Worm (Caenorhabditis elegans): ENCODE data around the gene srg-1.
A peak's percentile ranks its signal among the peaks of the same experiment; 100 is the strongest.

The srg-1 gene

ce11 chrIII:6207881-6208280 is 50.3 kb downstream of the srg-1 start, which contains the start of gene C23G10.2 (continued):
- TF ChIP-seq lag-1 (GFP tag; IDR thresholded peaks at IDR 0.05) (no peak), ZK185.1 (tag; optimal IDR thresholded peaks at IDR 0.05; ENCODE audit: poor library complexity, severe bottlenecking) (peak; percentile 25), chd-7 (tag; optimal IDR thresholded peaks at IDR 0.05) (no peak), madf-6 (GFP tag; IDR thresholded peaks at IDR 0.05) (peak; percentile 74), ztf-25 (GFP tag; IDR thresholded peaks at IDR 0.05) (no peak), nfya-2 (GFP tag; IDR thresholded peaks at IDR 0.05) (no peak), F10E7.11 (tag; optimal IDR thresholded peaks at IDR 0.05) (no peak), hrde-1 (tag; optimal IDR thresholded peaks at IDR 0.05; ENCODE audit: borderline replicate concordance) (peak; percentile 23), madf-3 (GFP tag; IDR thresholded peaks at IDR 0.05) (peak; percentile 58; the same call in 1 of the 2 replicates), bed-1 (GFP tag; IDR thresholded peaks at IDR 0.05) (no peak), ets-4 (GFP tag; optimal IDR thresholded peaks at IDR 0.05) (no peak), egl-18 (GFP tag; IDR thresholded peaks at IDR 0.05) (no peak), ccch-3 (GFP tag; optimal IDR thresholded peaks at IDR 0.05) (no peak), sea-2 (GFP tag; IDR thresholded peaks at IDR 0.05) (no peak), mcd-1 (GFP tag; IDR thresholded peaks at IDR 0.05) (no peak), lin-40 (tag; optimal IDR thresholded peaks at IDR 0.05) (no peak), cebp-1 (GFP tag; IDR thresholded peaks at IDR 0.05) (no peak), cebp-1 (tag; optimal IDR thresholded peaks at IDR 0.05) (no peak), egrh-3 (GFP tag; IDR thresholded peaks at IDR 0.05) (no peak), aptf-3 (GFP tag; IDR thresholded peaks at IDR 0.05) (no peak), F33H1.4 (GFP tag; IDR thresholded peaks at IDR 0.05) (peak; percentile 32), nfyb-1 (GFP tag; IDR thresholded peaks at IDR 0.05) (0 out of 2 replicates have a peak, but pooled peaks have one; percentile 27), K12H6.12 (tag; optimal IDR thresholded peaks at IDR 0.05) (no peak), die-1 (tag; optimal IDR thresholded peaks at IDR 0.05) (peak; percentile 31), B0261.1 (tag; optimal IDR thresholded peaks at IDR 0.05) (no peak), rcor-1 (GFP tag; IDR thresholded peaks at IDR 0.05) (peak; percentile 62), zfh-2 (GFP tag; conservative IDR thresholded peaks at IDR 0.05) (0 out of 2 replicates have a peak, but pooled peaks have one; percentile 7), ceh-40 (GFP tag; IDR thresholded peaks at IDR 0.05) (no peak), egl-44 (GFP tag; IDR thresholded peaks at IDR 0.05) (no peak), F55B11.4 (tag; optimal IDR thresholded peaks at IDR 0.05; ENCODE audit: borderline replicate concordance, insufficient read depth) (no peak), F39B2.1 (GFP tag; IDR thresholded peaks at IDR 0.05) (peak; percentile 75; the same call in 1 of the 2 replicates), rec-8 (tag; optimal IDR thresholded peaks at IDR 0.05) (no peak), lin-26 (GFP tag; IDR thresholded peaks at IDR 0.05) (peak; percentile 69), F23B12.7 (tag; optimal IDR thresholded peaks at IDR 0.05; ENCODE audit: insufficient read depth) (no peak), pha-4 (tag; optimal IDR thresholded peaks at IDR 0.05) (no peak), let-607 (tag; optimal IDR thresholded peaks at IDR 0.05) (no peak), mel-28 (tag; optimal IDR thresholded peaks at IDR 0.05; ENCODE audit: borderline replicate concordance) (no peak), xnd-1 (tag; optimal IDR thresholded peaks at IDR 0.05) (peak; percentile 18), F52B5.7 (tag; optimal IDR thresholded peaks at IDR 0.05) (no peak), athp-1 (tag; optimal IDR thresholded peaks at IDR 0.05) (no peak), dpl-1 (GFP tag; optimal IDR thresholded peaks at IDR 0.05) (no peak), snpc-4 (GFP tag; optimal IDR thresholded peaks at IDR 0.05) (no peak), snpc-4 (tag; optimal IDR thresholded peaks at IDR 0.05) (peak in 2 of 4 experiments; percentile 24), repo-1 (tag; optimal IDR thresholded peaks at IDR 0.05) (peak; percentile 16), ceh-79 (tag; optimal IDR thresholded peaks at IDR 0.05) (no peak), ekl-4 (GFP tag; IDR thresholded peaks at IDR 0.05) (peak; percentile 70; the same call in 1 of the 2 replicates), nhr-120 (GFP tag; IDR thresholded peaks at IDR 0.05) (no peak), T26A5.8 (tag; optimal IDR thresholded peaks at IDR 0.05) (no peak), madf-8 (GFP tag; conservative IDR thresholded peaks at IDR 0.05) (no peak)

Measured in whole organism, young adult.